Fruit fly (Drosophila melanogaster) whole organism, adult: ENCODE data around the gene glec.

ENCODE experiments used
- CG12768 ChIP-seq: fragments of 200-800 bp; sonication (Bioruptor generic); optimal IDR thresholded peaks from 2 replicates; lab custom pipeline; 2017; ENCODE audit warnings: missing biosample characterization, missing genetic modification characterization, mild to moderate bottlenecking, moderate library complexity, missing genetic modification reagents
- CG14711 ChIP-seq: fragments of 200-800 bp; sonication (Bioruptor generic); optimal IDR thresholded peaks from 2 replicates; lab custom pipeline; 2018; ENCODE audit warnings: missing biosample characterization, mild to moderate bottlenecking, missing genetic modification characterization, moderate library complexity
- CG1620 ChIP-seq: fragments of 200-800 bp; sonication (Bioruptor generic); optimal IDR thresholded peaks from 2 replicates; lab custom pipeline; 2016; ENCODE audit warnings: missing biosample characterization, missing genetic modification characterization
- CG7045 ChIP-seq: fragments of 200-800 bp; sonication (Bioruptor generic); optimal IDR thresholded peaks from 2 replicates; lab custom pipeline; 2017; ENCODE audit warnings: missing biosample characterization, mild to moderate bottlenecking, missing genetic modification characterization
- Clk ChIP-seq: fragments of 200-800 bp; sonication (Bioruptor generic); optimal IDR thresholded peaks from 2 replicates; lab custom pipeline; 2017; ENCODE audit warnings: missing biosample characterization, missing genetic modification characterization
- Crg-1 ChIP-seq: fragments of 200-800 bp; sonication (Bioruptor generic); optimal IDR thresholded peaks from 2 replicates; lab custom pipeline; 2016; ENCODE audit warnings: missing biosample characterization, missing genetic modification characterization
- Hr96 ChIP-seq: fragments of 200-800 bp; sonication (Bioruptor generic); optimal IDR thresholded peaks from 2 replicates; lab custom pipeline; 2016; ENCODE audit warnings: missing biosample characterization, missing genetic modification characterization
- Mnt ChIP-seq: fragments of 200-800 bp; sonication (Bioruptor generic); optimal IDR thresholded peaks from 2 replicates; lab custom pipeline; 2016; ENCODE audit warnings: missing biosample characterization, mild to moderate bottlenecking, missing genetic modification characterization
- bab1 ChIP-seq: fragments of 200-800 bp; sonication (Bioruptor generic); optimal IDR thresholded peaks from 3 replicates; lab custom pipeline; 2019; ENCODE audit warnings: missing biosample characterization, mild to moderate bottlenecking, missing genetic modification characterization, moderate library complexity
- cic ChIP-seq: fragments of 200-800 bp; sonication (Bioruptor generic); optimal IDR thresholded peaks from 2 replicates; lab custom pipeline; 2017; ENCODE audit warnings: missing biosample characterization, mild to moderate bottlenecking, missing genetic modification characterization, moderate library complexity
- cnc ChIP-seq, 2 experiments: fragments of >200 bp; optimal IDR thresholded peaks; 2 replicates each; lab custom pipeline; 2017
- kay ChIP-seq: fragments of 200-800 bp; sonication (Bioruptor generic); peaks from one replicate; lab custom pipeline; 2016; ENCODE audit warnings: missing biosample characterization, missing genetic modification characterization, borderline replicate concordance
- pad ChIP-seq: fragments of 200-800 bp; sonication (Bioruptor generic); optimal IDR thresholded peaks from 3 replicates; lab custom pipeline; 2017; ENCODE audit warnings: missing biosample characterization, missing genetic modification characterization, mild to moderate bottlenecking, moderate library complexity, missing genetic modification reagents
- toe ChIP-seq: fragments of 200-800 bp; sonication (Bioruptor generic); optimal IDR thresholded peaks from 2 replicates; lab custom pipeline; 2016; ENCODE audit warnings: missing biosample characterization, missing genetic modification characterization

- no peak for TF ChIP-seq kay (GFP tag; lab: Kevin White, UChicago)
- no peak for TF ChIP-seq toe (GFP tag; lab: Kevin White, UChicago)
- no peak for TF ChIP-seq CG1620 (GFP tag; lab: Kevin White, UChicago)
- TF ChIP-seq bab1 (GFP tag; lab: Kevin White, UChicago): no peak
- TF ChIP-seq pad (GFP tag; lab: Kevin White, UChicago): no peak
- TF ChIP-seq Clk: no peak
- TF ChIP-seq cnc (optimal IDR thresholded peaks at IDR 0.05; lab: Kevin White, UChicago): no peak
- no peak for TF ChIP-seq CG14711 (tag; lab: Kevin White, UChicago)
- no peak for TF ChIP-seq Hr96 (GFP tag; lab: Kevin White, UChicago)
- TF ChIP-seq CG12768 (GFP tag; lab: Kevin White, UChicago): no peak
- TF ChIP-seq Crg-1 (GFP tag; lab: Kevin White, UChicago): no peak
- TF ChIP-seq cic (GFP tag; lab: Kevin White, UChicago): no peak
- no peak for TF ChIP-seq Mnt (GFP tag; lab: Kevin White, UChicago)
- no peak for TF ChIP-seq CG7045
Measured at dm6 chr3R:21867819-21868218, 11.8 kb upstream of the glec start, which contains the start of the genes CG6569 and Cby.
